Fruit fly (Drosophila melanogaster) whole organism, embryonic: ENCODE data around the gene Root.

Experiments
- CG10209 ChIP-seq: fragments of 200-800 bp; sonication (Bioruptor generic); optimal IDR thresholded peaks from 3 replicates; lab custom pipeline; 2017; ENCODE audit warnings: missing biosample characterization, mild to moderate bottlenecking, missing genetic modification characterization, missing genetic modification reagents
- CG10462 ChIP-seq: fragments of 200-800 bp; sonication (Bioruptor generic); optimal IDR thresholded peaks from 2 replicates; lab custom pipeline; 2016; ENCODE audit warnings: missing biosample characterization, missing genetic modification characterization
- CG12104 ChIP-seq: fragments of 200-800 bp; sonication (Bioruptor generic); optimal IDR thresholded peaks from 3 replicates; lab custom pipeline; 2016; ENCODE audit warnings: missing biosample characterization, missing genetic modification characterization
- CG13624 ChIP-seq: fragments of 200-800 bp; sonication (Bioruptor generic); optimal IDR thresholded peaks from 2 replicates; lab custom pipeline; 2016; ENCODE audit warnings: missing biosample characterization, missing genetic modification characterization
- CG15479 ChIP-seq: fragments of 200-800 bp; sonication (Bioruptor generic); optimal IDR thresholded peaks from 3 replicates; lab custom pipeline; 2019; ENCODE audit warnings: missing biosample characterization, mild to moderate bottlenecking, missing genetic modification characterization, moderate library complexity
- CG15514 ChIP-seq: fragments of 200-800 bp; sonication (Bioruptor generic); optimal IDR thresholded peaks from 3 replicates; lab custom pipeline; 2017; ENCODE audit warnings: missing biosample characterization, missing genetic modification characterization, mild to moderate bottlenecking, moderate library complexity, missing genetic modification reagents
- CG15601 ChIP-seq: fragments of 200-800 bp; sonication (Bioruptor generic); optimal IDR thresholded peaks from 3 replicates; lab custom pipeline; 2019; ENCODE audit warnings: missing biosample characterization, mild to moderate bottlenecking, missing genetic modification characterization, moderate library complexity
- CG16813 ChIP-seq: fragments of 200-800 bp; sonication (Bioruptor generic); IDR thresholded peaks from 3 replicates; pipeline ENCODE4 v1.3.6; 2022; ENCODE audit warnings: missing biosample characterization, missing genetic modification characterization; ENCODE audit not compliant: partially characterized antibody
- CG1832 ChIP-seq: fragments of 200-800 bp; sonication (Bioruptor generic); optimal IDR thresholded peaks from 2 replicates; lab custom pipeline; 2017; ENCODE audit warnings: missing biosample characterization, mild to moderate bottlenecking, missing genetic modification characterization, inconsistent platforms
- CG18599 ChIP-seq: fragments of 200-800 bp; sonication (Bioruptor generic); optimal IDR thresholded peaks from 3 replicates; lab custom pipeline; 2017; ENCODE audit warnings: missing biosample characterization, missing genetic modification characterization, mild to moderate bottlenecking, moderate library complexity, missing genetic modification reagents
- CG2889 ChIP-seq: fragments of 200-800 bp; sonication (Bioruptor generic); IDR thresholded peaks from 3 replicates; pipeline ENCODE4 v1.3.6; 2022; ENCODE audit warnings: missing biosample characterization, missing genetic modification characterization
- CG30020 ChIP-seq: fragments of 200-800 bp; optimal IDR thresholded peaks from 2 replicates; lab custom pipeline; 2019; ENCODE audit warnings: missing biosample characterization, mild to moderate bottlenecking, missing genetic modification characterization, moderate library complexity
- CG30431 ChIP-seq: fragments of 200-800 bp; sonication (Bioruptor generic); optimal IDR thresholded peaks from 2 replicates; lab custom pipeline; 2017; ENCODE audit warnings: missing biosample characterization, missing genetic modification characterization
- CG34376 ChIP-seq: fragments of 200-800 bp; sonication (Bioruptor generic); optimal IDR thresholded peaks from 2 replicates; lab custom pipeline; 2018; ENCODE audit warnings: missing biosample characterization, mild to moderate bottlenecking, missing genetic modification characterization
- CG4424 ChIP-seq: fragments of 200-800 bp; sonication (Bioruptor generic); optimal IDR thresholded peaks from 3 replicates; lab custom pipeline; 2016; ENCODE audit warnings: missing biosample characterization, missing genetic modification characterization
- CG6765 ChIP-seq: fragments of 200-800 bp; sonication (Bioruptor generic); optimal IDR thresholded peaks from 3 replicates; lab custom pipeline; 2017; ENCODE audit warnings: missing biosample characterization, mild to moderate bottlenecking, missing genetic modification characterization
- CG6791 ChIP-seq: fragments of 200-800 bp; sonication (Bioruptor generic); IDR thresholded peaks from 3 replicates; pipeline ENCODE4 v1.3.6; 2022; ENCODE audit warnings: missing biosample characterization, missing genetic modification characterization; ENCODE audit not compliant: partially characterized antibody
- CG8924 ChIP-seq: fragments of 200-800 bp; optimal IDR thresholded peaks from 3 replicates; lab custom pipeline; 2019; ENCODE audit warnings: missing biosample characterization, mild to moderate bottlenecking, missing genetic modification characterization, moderate library complexity
- CG8944 ChIP-seq: fragments of 200-800 bp; sonication (Bioruptor generic); optimal IDR thresholded peaks from 3 replicates; lab custom pipeline; 2016; ENCODE audit warnings: missing biosample characterization, missing genetic modification characterization
- CG9727 ChIP-seq: fragments of 200-800 bp; sonication (Bioruptor generic); optimal IDR thresholded peaks from 3 replicates; lab custom pipeline; 2017; ENCODE audit warnings: missing biosample characterization, mild to moderate bottlenecking, missing genetic modification characterization
- Chrac-16 ChIP-seq: fragments of 200-800 bp; sonication (Bioruptor generic); optimal IDR thresholded peaks from 3 replicates; lab custom pipeline; 2016; ENCODE audit warnings: missing biosample characterization, missing genetic modification characterization
- CkIIα-i1 ChIP-seq: fragments of 200-800 bp; sonication (Bioruptor generic); IDR thresholded peaks from 2 replicates; pipeline ENCODE4 v1.3.6; 2022; ENCODE audit warnings: missing biosample characterization, missing genetic modification characterization
- Gsc ChIP-seq: fragments of 200-800 bp; sonication (Bioruptor generic); IDR thresholded peaks from 2 replicates; pipeline ENCODE4 v1.3.6; 2022; ENCODE audit warnings: missing biosample characterization, missing genetic modification characterization
- Myb ChIP-seq: fragments of 200-800 bp; sonication (Bioruptor generic); optimal IDR thresholded peaks from 2 replicates; lab custom pipeline; 2016; ENCODE audit warnings: missing biosample characterization, missing genetic modification characterization
- Pdp1 ChIP-seq, 2 experiments: fragments of 200-800 bp; sonication (Bioruptor generic); optimal IDR thresholded peaks; 3 replicates each; lab custom pipeline; 2016; ENCODE audit warnings: missing biosample characterization in 2 of 2, missing genetic modification characterization in 2 of 2, mild to moderate bottlenecking in 1 of 2, moderate library complexity in 1 of 2
- Sox100B ChIP-seq: fragments of 200-800 bp; sonication (Bioruptor generic); optimal IDR thresholded peaks from 3 replicates; lab custom pipeline; 2018; ENCODE audit warnings: missing biosample characterization, mild to moderate bottlenecking, missing genetic modification characterization
- Sox102F ChIP-seq: fragments of 200-800 bp; sonication (Bioruptor generic); optimal IDR thresholded peaks from 2 replicates; lab custom pipeline; 2018; ENCODE audit warnings: missing biosample characterization, mild to moderate bottlenecking, missing genetic modification characterization, moderate library complexity
- Xrp1 ChIP-seq: fragments of 200-800 bp; sonication (Bioruptor generic); IDR thresholded peaks from 2 replicates; pipeline ENCODE4 v1.3.6; 2022; ENCODE audit warnings: missing biosample characterization, missing genetic modification characterization
- abd-A ChIP-seq: fragments of 200-800 bp; sonication (Bioruptor generic); optimal IDR thresholded peaks from 3 replicates; lab custom pipeline; 2019; ENCODE audit warnings: missing biosample characterization, mild to moderate bottlenecking, missing genetic modification characterization, moderate library complexity
- amos ChIP-seq: fragments of 200-800 bp; sonication (Bioruptor generic); IDR thresholded peaks from 2 replicates; pipeline ENCODE4 v1.3.6; 2022; ENCODE audit warnings: missing biosample characterization, missing genetic modification characterization; ENCODE audit not compliant: partially characterized antibody
- az2 ChIP-seq: fragments of 200-800 bp; sonication (Bioruptor generic); optimal IDR thresholded peaks from 3 replicates; lab custom pipeline; 2016; ENCODE audit warnings: missing biosample characterization, missing genetic modification characterization
- chif ChIP-seq, 2 experiments: fragments of 200-800 bp; sonication (Bioruptor generic); optimal IDR thresholded peaks; 3 replicates each; lab custom pipeline; 2016; ENCODE audit warnings: missing biosample characterization in 2 of 2, missing genetic modification characterization in 2 of 2
- da ChIP-seq: fragments of 200-800 bp; sonication (Bioruptor generic); optimal IDR thresholded peaks from 2 replicates; lab custom pipeline; 2016; ENCODE audit warnings: missing biosample characterization, missing genetic modification characterization
- dysf ChIP-seq: fragments of 200-800 bp; sonication (Bioruptor generic); IDR thresholded peaks from 3 replicates; pipeline ENCODE4 v1.3.6; 2022; ENCODE audit warnings: missing biosample characterization, missing genetic modification characterization
- exex ChIP-seq: fragments of 200-800 bp; sonication (Bioruptor generic); optimal IDR thresholded peaks from 4 replicates; lab custom pipeline; 2018; ENCODE audit warnings: missing biosample characterization, mild to moderate bottlenecking, missing genetic modification characterization, moderate library complexity
- gfzf ChIP-seq: fragments of 200-800 bp; sonication (Bioruptor generic); optimal IDR thresholded peaks from 2 replicates; lab custom pipeline; 2016; ENCODE audit warnings: missing biosample characterization, mild to moderate bottlenecking, missing genetic modification characterization, moderate library complexity
- gt ChIP-seq: fragments of 200-800 bp; sonication (Bioruptor generic); IDR thresholded peaks from 2 replicates; pipeline ENCODE4 v1.3.6; 2022; ENCODE audit warnings: missing biosample characterization, missing genetic modification characterization
- nmo ChIP-seq: fragments of 200-800 bp; sonication (Bioruptor generic); optimal IDR thresholded peaks from 2 replicates; lab custom pipeline; 2018; ENCODE audit warnings: missing biosample characterization, mild to moderate bottlenecking, missing genetic modification characterization, moderate library complexity
- p53 ChIP-seq: fragments of 200-800 bp; sonication (Bioruptor generic); optimal IDR thresholded peaks from 2 replicates; lab custom pipeline; 2016; ENCODE audit warnings: missing biosample characterization, missing genetic modification characterization
- run ChIP-seq: fragments of 200-800 bp; sonication (Bioruptor generic); optimal IDR thresholded peaks from 3 replicates; lab custom pipeline; 2018; ENCODE audit warnings: missing biosample characterization, mild to moderate bottlenecking, missing genetic modification characterization
- salm ChIP-seq: fragments of 200-800 bp; sonication (Bioruptor generic); optimal IDR thresholded peaks from 2 replicates; lab custom pipeline; 2018; ENCODE audit warnings: missing biosample characterization, mild to moderate bottlenecking, missing genetic modification characterization
- seq ChIP-seq: fragments of 200-800 bp; sonication (Bioruptor generic); IDR thresholded peaks from 2 replicates; pipeline ENCODE4 v1.3.6; 2022; ENCODE audit warnings: missing biosample characterization, missing genetic modification characterization
- tll ChIP-seq, 2 experiments: fragments of 200-800 bp in 1 of 2; fragments of >200 bp in 1 of 2; sonication (Bioruptor generic) in 1 of 2; optimal IDR thresholded peaks; 2 replicates each; lab custom pipeline; 2017 to 2019; ENCODE audit warnings: missing biosample characterization in 2 of 2, missing genetic modification characterization in 2 of 2, mild to moderate bottlenecking in 1 of 2, moderate library complexity in 1 of 2
- tna ChIP-seq: fragments of 200-800 bp; sonication (Bioruptor generic); IDR thresholded peaks from 2 replicates; pipeline ENCODE4 v1.3.6; 2022; ENCODE audit warnings: missing biosample characterization, missing genetic modification characterization; ENCODE audit not compliant: partially characterized antibody
- trem ChIP-seq: fragments of 200-800 bp; optimal IDR thresholded peaks from 3 replicates; lab custom pipeline; 2019; ENCODE audit warnings: missing biosample characterization, mild to moderate bottlenecking, missing genetic modification characterization, moderate library complexity
- tx ChIP-seq: fragments of 200-800 bp; sonication (Bioruptor generic); optimal IDR thresholded peaks from 2 replicates; lab custom pipeline; 2016; ENCODE audit warnings: missing biosample characterization, missing genetic modification characterization
- zf30C ChIP-seq: fragments of 200-800 bp; sonication (Bioruptor generic); optimal IDR thresholded peaks from 3 replicates; lab custom pipeline; 2018; ENCODE audit warnings: missing biosample characterization, mild to moderate bottlenecking, missing genetic modification characterization

The Root gene

DNA sequence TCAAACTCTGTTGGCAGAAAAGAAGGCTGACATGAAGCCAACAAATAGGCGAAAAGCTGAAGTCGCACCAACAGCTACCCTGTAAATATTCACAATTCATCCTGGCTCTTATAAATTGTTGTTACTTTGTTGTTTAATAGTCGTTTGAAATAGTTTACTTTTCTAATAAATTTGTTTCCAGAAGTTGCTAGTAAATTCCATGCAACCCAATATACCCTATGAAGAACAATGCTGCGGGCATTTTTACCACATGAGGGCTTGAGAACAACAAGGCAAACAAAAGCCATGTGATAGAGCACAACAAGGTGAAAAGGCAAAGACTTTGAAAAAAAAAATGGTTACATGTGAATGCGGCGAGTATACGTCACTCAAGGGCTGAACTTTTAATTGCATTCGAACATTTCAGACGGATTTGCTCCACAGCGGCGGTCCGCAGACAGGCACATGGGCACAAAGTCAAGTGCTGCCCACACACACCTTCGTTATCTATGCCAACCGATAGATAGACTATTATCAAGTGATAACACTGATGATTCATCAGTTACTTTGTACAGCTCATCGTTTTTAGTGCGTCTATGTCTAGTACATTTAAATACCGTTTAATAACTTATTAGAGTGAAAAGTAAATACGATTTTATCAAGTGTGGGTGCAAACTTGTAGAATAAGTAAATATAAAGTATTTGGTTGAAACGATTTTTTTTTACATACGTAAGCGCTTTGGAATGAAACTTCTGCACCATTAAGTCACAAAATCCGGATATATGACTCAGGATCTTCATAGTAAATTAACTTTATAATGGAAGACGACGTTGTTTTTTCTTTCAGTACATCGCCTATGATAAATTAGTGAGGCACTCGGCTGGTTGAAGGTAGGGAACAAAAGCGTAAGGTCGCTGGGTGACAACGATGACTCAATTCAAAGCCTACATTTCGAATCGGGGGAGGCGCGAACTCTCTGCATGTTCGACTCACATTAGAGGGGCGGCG lies 13.8 kb upstream of the Root start (continued):
- TF ChIP-seq CG1832 (GFP tag; lab: Kevin White, UChicago), result no peak
- TF ChIP-seq CkIIα-i1 (GFP tag; lab: Robert Waterston, UW), result peak; percentile 61; the same call in 1 of the 2 replicates
- peak; percentile 80 for TF ChIP-seq CG18599 (GFP tag; lab: Kevin White, UChicago)
- peak; percentile 51 for TF ChIP-seq Myb (GFP tag; lab: Kevin White, UChicago)
- TF ChIP-seq zf30C (GFP tag; lab: Kevin White, UChicago), result peak; percentile 9
- TF ChIP-seq Sox102F (GFP tag; lab: Kevin White, UChicago), result peak; percentile 85
- no peak for TF ChIP-seq CG15479 (GFP tag; lab: Kevin White, UChicago)
- TF ChIP-seq CG8924 (tag; lab: Kevin White, UChicago), result peak; percentile 72
- no peak for TF ChIP-seq amos (GFP tag; lab: Robert Waterston, UW)
- no peak for TF ChIP-seq salm (tag; lab: Kevin White, UChicago)
- peak; percentile 76 for TF ChIP-seq tx
- TF ChIP-seq CG15514 (GFP tag; lab: Kevin White, UChicago), result peak; percentile 65
- no peak for TF ChIP-seq run (tag; lab: Kevin White, UChicago)
- TF ChIP-seq CG8944 (GFP tag; lab: Kevin White, UChicago), result peak; percentile 70
- peak; percentile 88 for TF ChIP-seq dysf
- peak; percentile 13 for TF ChIP-seq CG6765 (GFP tag; lab: Kevin White, UChicago)
- peak; percentile 84 for TF ChIP-seq CG13624 (GFP tag; lab: Kevin White, UChicago)
- peak; percentile 84 to 89 for TF ChIP-seq chif (GFP tag; optimal IDR thresholded peaks at IDR 0.05; lab: Kevin White, UChicago)
- no peak for TF ChIP-seq tna (GFP tag; lab: Robert Waterston, UW)
- no peak for TF ChIP-seq CG16813 (GFP tag; lab: Robert Waterston, UW)
- TF ChIP-seq tll (GFP tag; optimal IDR thresholded peaks at IDR 0.05; lab: Kevin White, UChicago), result no peak
- TF ChIP-seq Xrp1 (GFP tag; lab: Robert Waterston, UW), result peak; percentile 87
- peak; percentile 48 for TF ChIP-seq trem
- peak; percentile 69 for TF ChIP-seq CG30431 (GFP tag; lab: Kevin White, UChicago)
- TF ChIP-seq abd-A (tag; lab: Kevin White, UChicago), result no peak
- TF ChIP-seq Gsc (GFP tag; lab: Robert Waterston, UW), result peak; percentile 43; the same call in 1 of the 2 replicates
- no peak for TF ChIP-seq gfzf
- TF ChIP-seq CG30020, result no peak
- peak; percentile 83 for TF ChIP-seq CG2889 (GFP tag; lab: Robert Waterston, UW)
- TF ChIP-seq da, result peak; percentile 17
- peak; percentile 2 for TF ChIP-seq p53
- TF ChIP-seq seq (GFP tag; lab: Robert Waterston, UW), result peak; percentile 85
- TF ChIP-seq CG6791 (GFP tag; lab: Robert Waterston, UW), result no peak
- TF ChIP-seq CG15601 (tag; lab: Kevin White, UChicago), result peak; percentile 58
- TF ChIP-seq Pdp1 (GFP tag; optimal IDR thresholded peaks at IDR 0.05; lab: Kevin White, UChicago), result peak; percentile 72 to 75
- TF ChIP-seq az2 (GFP tag; lab: Kevin White, UChicago), result peak; percentile 85
- TF ChIP-seq gt (GFP tag; lab: Robert Waterston, UW), result 0 out of 2 replicates have a peak, but pooled peaks have one; percentile 17
- TF ChIP-seq CG4424 (GFP tag; lab: Kevin White, UChicago), result peak; percentile 72
- peak; percentile 21 for TF ChIP-seq Sox100B (GFP tag; lab: Kevin White, UChicago)
- TF ChIP-seq CG12104, result peak; percentile 56
- TF ChIP-seq nmo (GFP tag; lab: Kevin White, UChicago), result peak; percentile 77
- peak; percentile 67 for TF ChIP-seq exex (tag; lab: Kevin White, UChicago)
- TF ChIP-seq CG34376 (GFP tag; lab: Kevin White, UChicago), result no peak
- peak; percentile 76 for TF ChIP-seq CG9727 (GFP tag; lab: Kevin White, UChicago)
- TF ChIP-seq CG10209 (GFP tag; lab: Kevin White, UChicago), result peak; percentile 81
- TF ChIP-seq Chrac-16, result peak; percentile 80
- peak; percentile 18 for TF ChIP-seq CG10462 (GFP tag; lab: Kevin White, UChicago)
